Worm (Caenorhabditis elegans): ENCODE results near the gene ceeh-1.

Gene ceeh-1

DNA sequence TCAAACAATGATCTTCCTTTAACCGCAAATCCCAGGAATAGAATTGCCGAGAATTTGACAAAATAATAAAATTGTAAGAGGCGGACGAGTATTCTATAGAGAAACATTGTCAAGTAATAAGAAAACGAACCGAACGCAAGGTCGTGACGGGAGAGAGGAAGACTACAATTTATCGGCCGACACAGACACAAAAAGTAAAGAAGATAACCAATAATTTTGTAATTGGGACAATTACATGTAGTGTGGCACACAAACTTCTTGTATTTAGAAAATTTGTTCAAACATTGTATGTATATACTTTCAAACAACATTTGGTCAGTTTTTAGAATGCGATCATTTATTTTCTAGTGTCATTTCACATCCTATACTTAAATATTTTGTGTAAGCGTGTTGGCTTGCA is at the start of gene ceeh-1:
TSS of gene ceeh-1 (minus strand) at position 317 of the 400 bp plus-strand sequence.
- no peak for TF ChIP-seq unc-62 (GFP tag; optimal IDR thresholded peaks at IDR 0.05)

DNA sequence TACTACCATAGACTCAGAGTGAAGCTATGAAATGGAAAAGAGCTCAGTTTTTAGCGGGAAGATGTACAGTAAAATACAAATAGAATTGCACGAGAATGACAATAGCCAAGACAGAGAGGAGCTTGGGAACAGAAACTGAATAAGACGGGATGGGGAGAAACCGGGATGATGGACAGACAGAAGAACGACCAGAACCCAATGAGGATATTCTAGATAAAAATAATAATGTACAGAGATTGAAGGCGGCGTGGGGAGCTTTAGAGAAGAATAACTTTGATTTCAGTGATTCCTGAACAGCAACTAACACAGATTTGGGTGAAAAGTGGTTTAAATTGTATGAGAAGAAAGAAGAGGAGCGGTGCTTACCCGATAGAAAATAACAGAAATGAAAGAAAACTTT is 49.4 kb upstream of the ceeh-1 start:
- no peak for TF ChIP-seq unc-62 (GFP tag; optimal IDR thresholded peaks at IDR 0.05)

DNA sequence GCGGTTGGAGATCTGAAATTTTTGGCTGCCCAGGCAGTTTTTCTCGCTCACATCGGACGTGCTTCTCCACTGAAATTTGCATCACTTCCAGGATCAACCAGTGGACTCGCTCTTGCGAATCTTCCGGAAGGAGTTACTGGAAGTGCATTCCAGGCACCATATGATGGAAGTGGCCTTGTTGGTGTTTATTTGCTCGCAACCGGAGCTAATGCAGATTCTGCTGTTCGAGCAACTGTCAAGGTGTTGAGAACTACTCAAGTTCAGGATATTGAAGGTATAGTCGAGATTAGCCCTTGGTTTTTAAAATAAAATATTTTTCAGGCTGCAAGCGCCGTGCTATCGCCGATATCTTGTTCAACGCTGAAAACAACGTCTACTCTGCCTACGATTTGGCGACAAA is 48.8 kb upstream of the ceeh-1 start:
- no peak for TF ChIP-seq unc-62 (GFP tag; optimal IDR thresholded peaks at IDR 0.05)

DNA sequence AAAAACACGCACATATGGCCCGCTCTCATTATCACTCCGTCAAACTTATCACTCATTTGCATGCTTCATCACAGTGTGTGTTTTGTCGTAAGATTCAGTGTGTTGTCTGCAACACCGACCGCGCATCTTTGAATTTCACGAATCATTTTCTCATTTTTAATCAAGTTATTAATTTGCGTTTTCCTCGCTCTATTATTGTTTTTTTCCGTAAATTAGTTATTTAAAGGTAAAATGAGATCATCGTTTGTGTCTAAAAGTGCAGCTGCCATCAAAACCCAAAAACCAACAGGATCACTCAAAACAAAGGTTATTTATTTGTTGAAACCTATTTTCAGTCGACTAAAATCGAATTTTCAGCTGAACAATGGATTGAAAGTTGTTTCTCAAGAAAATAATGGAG is 47.6 kb upstream of the ceeh-1 start, which contains the start of the genes T24C4.5 and ucr-2.3:
TSS of gene T24C4.5 (minus strand) at position 101 of the 400 bp plus-strand sequence.
TSS of gene ucr-2.3 (plus strand) at position 227 of the 400 bp plus-strand sequence.
- no peak for TF ChIP-seq unc-62 (GFP tag; optimal IDR thresholded peaks at IDR 0.05)

DNA sequence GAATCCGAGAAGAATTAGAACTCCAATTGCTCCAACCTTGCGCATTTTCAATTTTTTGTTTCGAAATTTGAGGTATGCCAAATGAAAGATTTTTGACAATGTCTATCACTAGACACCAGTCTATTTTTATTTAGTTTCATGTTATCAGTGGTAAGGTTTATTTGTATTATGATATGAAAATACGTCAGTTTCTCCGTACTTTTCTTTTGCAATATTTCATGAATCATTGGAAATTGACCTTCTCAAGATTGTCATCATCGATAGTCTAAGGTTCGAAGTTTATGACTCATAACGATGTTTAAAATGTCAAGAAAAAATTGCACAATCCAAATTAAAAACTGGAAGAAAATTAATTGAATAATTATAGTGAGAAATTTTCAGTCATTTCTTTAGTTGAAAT is 41.4 kb upstream of the ceeh-1 start, which contains the start of gene clc-19:
TSS of gene clc-19 (minus strand) at position 135 of the 400 bp plus-strand sequence.
- no peak for TF ChIP-seq unc-62 (GFP tag; optimal IDR thresholded peaks at IDR 0.05)

DNA sequence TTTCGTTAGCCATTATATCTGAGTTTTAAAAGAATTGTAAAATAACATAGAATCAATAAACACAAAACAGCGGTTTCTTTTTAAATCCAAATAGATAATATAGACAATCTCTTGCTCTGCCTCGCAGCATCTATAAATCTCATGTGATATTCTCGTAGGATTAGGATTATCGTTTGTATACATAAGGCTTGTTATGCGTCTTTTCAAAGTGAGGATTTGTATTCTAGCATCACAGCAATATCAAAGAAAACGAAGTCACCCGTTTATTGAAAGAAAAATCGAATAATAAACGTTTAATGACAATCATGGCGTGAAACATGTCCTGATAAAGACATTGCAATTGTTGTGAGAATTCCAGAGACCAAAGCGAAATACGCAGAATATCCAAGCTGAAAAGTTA is 40.3 kb upstream of the ceeh-1 start, which contains the start of the genes T24C4.3 and clc-20:
TSS of gene T24C4.3 (minus strand) at position 101 of the 400 bp plus-strand sequence.
TSS of gene clc-20 (plus strand) at position 211 of the 400 bp plus-strand sequence.
- no peak for TF ChIP-seq unc-62 (GFP tag; optimal IDR thresholded peaks at IDR 0.05)

DNA sequence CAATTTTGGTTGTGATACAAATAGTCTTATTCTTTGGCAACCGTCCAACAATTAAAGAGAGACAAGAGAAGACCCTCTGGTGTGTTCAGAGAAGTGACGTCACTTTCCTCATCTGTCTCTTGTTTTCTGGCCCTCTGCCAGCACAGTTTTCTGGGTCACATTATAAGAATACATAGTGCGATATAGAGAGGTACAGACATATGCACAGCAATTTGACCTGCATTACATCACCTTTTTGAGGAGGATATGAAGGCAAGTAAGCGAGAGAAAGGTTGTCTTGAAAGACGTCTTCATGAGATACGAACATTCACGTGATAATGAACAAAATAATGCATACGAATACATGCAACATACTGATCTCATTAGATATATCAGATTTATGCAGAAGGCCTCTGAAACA is 38.5 kb upstream of the ceeh-1 start:
- TF ChIP-seq unc-62 (GFP tag; optimal IDR thresholded peaks at IDR 0.05): no peak

DNA sequence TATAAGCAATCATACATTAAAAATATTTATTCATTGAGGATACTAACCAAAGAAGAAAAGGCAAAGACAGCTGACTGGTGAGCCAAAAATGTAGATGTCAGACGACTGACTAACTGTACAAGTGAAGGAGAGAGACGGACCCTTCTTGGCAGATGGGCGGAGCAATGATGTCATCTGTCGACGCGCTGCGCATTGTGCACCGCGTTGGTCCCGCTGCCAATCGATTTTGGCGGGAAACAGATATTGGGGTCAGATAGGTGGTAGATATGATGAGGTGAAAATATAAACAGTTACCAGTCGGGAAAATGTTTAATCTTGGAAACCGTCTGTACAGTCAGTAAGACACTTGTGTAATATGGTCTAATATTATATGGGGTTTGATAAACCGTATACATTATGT is 37.8 kb upstream of the ceeh-1 start, which contains the start of gene T24C4.2:
TSS of gene T24C4.2 (minus strand) at position 101 of the 400 bp plus-strand sequence.
- no peak for TF ChIP-seq unc-62 (GFP tag; optimal IDR thresholded peaks at IDR 0.05)

DNA sequence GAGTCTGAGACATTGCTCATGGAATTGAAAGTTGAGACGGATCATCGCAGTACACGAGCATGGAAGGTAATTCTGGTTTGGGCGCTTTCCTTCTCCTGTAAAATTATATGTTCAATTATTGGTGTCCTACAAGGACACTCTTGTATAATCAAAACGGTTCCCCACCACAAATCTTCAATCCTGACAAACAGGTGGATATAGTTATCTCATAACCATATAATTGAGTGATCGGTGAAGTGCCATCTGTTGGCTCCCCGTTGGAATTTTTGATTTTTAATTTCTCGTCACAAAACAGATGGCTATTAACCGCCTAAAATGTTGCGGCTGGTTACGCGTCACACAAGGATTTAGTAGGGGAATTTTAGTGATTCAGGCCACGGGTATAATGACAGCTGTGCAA is 36.8 kb upstream of the ceeh-1 start:
- TF ChIP-seq unc-62 (GFP tag; optimal IDR thresholded peaks at IDR 0.05): no peak

DNA sequence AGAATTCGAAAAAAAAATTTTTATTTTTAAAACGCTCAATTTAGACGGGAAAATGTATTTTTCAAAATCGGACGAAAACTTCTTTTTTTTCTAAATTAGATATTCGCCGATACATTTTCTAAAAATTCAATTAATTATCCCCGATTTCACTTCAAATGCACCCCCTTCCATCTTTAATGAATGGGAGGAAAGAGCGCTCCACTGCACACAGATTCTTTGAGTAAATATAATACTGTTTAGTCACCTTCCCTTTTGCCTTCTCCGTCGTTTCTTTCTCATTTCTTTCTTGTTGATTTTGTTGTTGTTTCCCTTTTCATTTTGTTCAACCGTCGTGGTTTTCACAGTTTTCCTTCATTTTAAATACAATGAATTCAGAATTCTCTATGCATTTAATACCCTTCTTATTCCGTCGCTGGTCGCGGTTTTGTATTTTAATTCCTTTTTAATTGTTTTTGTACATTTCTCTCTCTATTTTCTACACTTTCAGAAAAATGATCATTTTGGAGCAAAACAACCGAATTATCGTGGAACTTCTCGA is 29.8 kb upstream of the ceeh-1 start, which contains the start of gene arx-4:
TSS of gene arx-4 (plus strand) at position 488 of the 538 bp plus-strand sequence.
- no peak for TF ChIP-seq unc-62 (GFP tag; optimal IDR thresholded peaks at IDR 0.05)

DNA sequence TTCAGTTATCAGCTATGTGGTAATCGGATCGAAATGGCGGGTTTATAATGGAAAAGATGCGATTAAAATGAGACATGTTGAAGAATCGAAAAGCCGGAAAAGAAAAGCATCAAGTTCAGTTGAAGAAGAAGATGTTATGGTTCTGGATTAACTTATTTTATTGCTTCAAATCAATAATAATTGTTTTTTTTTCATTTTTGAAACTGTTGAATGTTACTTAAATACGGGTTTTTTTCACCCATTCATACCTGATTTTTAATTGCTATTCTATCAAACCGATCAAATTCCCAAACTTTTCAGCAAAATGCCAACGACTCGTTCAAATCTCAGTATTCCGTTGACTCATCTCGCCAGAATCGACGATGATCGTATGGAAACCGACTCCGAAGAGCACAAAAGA is 27.8 kb upstream of the ceeh-1 start, which contains the start of gene exos-4.2:
TSS of gene exos-4.2 (plus strand) at position 301 of the 400 bp plus-strand sequence.
- TF ChIP-seq unc-62 (GFP tag; optimal IDR thresholded peaks at IDR 0.05): no peak

DNA sequence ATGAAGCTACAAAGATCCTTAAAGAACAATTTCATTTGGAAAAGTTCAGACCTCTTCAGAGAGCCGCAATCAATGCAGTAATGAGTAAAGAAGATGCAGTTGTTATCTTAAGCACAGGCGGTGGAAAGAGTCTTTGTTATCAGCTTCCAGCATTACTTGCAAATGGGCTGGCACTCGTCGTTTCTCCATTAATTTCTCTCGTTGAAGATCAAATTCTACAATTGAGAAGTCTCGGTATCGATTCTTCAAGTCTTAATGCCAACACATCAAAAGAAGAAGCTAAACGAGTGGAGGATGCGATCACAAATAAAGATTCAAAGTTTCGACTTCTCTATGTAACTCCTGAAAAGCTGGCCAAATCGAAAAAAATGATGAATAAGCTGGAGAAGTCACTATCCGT is 24.8 kb upstream of the ceeh-1 start:
- TF ChIP-seq unc-62 (GFP tag; optimal IDR thresholded peaks at IDR 0.05): no peak

DNA sequence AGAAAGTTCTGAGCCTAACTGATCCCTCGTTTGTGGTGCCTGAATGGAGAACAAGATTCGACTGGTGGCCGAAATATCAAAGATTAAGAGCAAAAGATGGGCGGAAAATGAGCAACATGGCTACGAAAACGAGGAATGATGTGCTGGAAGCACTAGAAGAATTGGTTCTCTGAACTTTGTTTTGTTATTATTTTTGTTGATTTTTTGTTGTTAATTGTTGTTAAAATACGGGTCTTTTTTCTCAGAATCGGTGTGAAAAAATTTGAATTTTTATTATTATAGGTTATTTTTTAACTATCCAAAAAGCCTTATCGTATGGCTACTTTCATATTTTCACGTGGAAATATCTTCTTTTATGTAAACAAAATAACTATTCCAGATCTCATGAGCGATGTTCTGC is 24.2 kb upstream of the ceeh-1 start, which contains the start of gene K02F3.12:
TSS of gene K02F3.12 (plus strand) at position 301 of the 400 bp plus-strand sequence.
- TF ChIP-seq unc-62 (GFP tag; optimal IDR thresholded peaks at IDR 0.05): no peak

DNA sequence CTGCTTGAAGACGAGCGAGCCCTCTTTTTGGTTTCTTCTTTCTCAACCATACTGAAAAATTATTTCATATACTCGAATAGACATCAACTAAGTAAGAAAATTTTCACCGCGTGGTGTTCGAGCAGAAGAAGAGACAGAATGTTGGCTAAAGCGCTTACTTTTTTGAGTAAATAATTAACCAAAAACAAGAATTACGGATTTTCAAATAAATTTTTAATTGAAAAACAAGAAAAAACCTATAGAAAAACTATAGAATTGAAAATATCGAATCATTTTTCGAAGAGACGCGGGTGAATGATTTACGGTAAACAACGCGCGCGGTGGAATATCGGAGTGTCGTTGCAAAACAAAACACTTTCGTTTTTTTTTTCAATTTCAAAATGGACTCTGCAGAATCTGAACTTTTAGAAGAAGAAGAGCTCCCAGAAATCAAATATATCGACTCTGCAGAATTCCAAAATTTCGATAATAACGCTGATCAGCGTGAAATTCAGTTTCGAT is 21.8 kb upstream of the ceeh-1 start, which contains the start of the genes rnp-5 and tag-51:
TSS of gene rnp-5 (minus strand) at position 51 of the 501 bp plus-strand sequence.
TSS of gene tag-51 (plus strand) at position 363 of the 501 bp plus-strand sequence.
- TF ChIP-seq unc-62 (GFP tag; optimal IDR thresholded peaks at IDR 0.05): no peak

DNA sequence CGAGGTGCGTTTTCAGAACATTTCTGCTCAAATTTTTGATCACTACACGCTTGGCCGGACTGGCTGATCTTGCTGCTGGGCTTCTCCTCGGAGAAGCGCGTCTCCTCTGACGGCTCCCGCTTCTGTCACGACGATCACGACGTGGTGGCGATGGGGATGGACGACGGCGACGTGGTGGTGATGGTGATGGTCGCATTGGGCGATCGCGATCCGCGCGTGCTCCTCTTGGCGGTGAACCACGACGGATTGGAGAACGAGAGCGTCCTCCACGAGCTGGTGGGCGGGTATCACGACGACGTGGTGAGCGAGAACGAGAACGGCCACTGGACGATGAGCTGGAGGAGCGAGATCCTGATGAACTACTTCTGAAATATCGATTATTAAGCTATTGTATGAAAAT is 21.3 kb upstream of the ceeh-1 start:
- no peak for TF ChIP-seq unc-62 (GFP tag; optimal IDR thresholded peaks at IDR 0.05)

DNA sequence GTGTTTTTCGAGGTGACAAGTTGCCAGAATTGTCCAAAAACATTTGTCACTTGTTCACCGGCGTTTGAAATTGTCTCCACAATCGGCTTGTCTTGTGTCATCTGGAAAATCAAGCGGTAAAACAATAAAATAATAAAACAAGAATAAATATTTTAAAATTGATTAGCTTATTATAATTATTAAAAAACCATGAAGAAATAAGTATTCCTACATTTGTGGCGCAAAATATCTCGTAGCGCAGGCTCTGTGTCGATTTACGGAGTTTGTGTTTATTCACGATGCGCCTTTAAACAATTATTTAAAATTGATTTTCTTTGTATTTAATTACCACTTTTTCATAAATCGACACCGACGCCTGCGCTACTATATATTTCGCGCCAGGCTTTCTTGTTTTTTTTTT is 20.2 kb upstream of the ceeh-1 start, which contains the start of gene moma-1:
TSS of gene moma-1 (minus strand) at position 101 of the 400 bp plus-strand sequence.
- TF ChIP-seq unc-62 (GFP tag; optimal IDR thresholded peaks at IDR 0.05): no peak

DNA sequence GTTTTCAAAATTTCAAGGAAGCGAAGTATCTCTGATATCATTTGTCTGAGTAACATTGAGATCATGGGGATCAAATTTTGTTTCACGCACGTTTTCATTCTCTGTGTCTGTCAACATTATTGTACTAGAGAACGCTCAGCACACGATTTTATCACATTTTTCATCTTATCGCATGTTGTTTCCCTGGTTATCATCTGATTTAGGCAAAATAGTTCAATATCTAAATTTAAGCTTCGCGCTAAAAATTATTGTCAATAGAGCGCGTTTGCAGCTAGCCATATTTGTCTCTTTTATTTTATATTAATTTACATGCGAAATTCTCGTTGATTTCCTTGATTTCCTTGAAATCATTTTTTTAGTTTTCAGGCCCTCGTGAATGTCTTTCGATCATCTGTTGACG is 13.4 kb upstream of the ceeh-1 start, which contains the start of gene K02F3.2:
TSS of gene K02F3.2 (plus strand) at position 357 of the 400 bp plus-strand sequence.
- no peak for TF ChIP-seq unc-62 (GFP tag; optimal IDR thresholded peaks at IDR 0.05)

All from whole organism, dauer.